Worm (Caenorhabditis elegans) whole organism, early embryonic: ENCODE data around the gene F55G1.6.

Experiments
- aly-1 ChIP-seq: sonication (generic microtip); optimal IDR thresholded peaks from 2 replicates; lab custom pipeline; 2016; ENCODE audit warnings: missing genetic modification characterization, missing compliant biosample characterization
- tra-4 ChIP-seq: sonication (generic microtip); optimal IDR thresholded peaks from 2 replicates; lab custom pipeline; 2017; ENCODE audit warnings: missing genetic modification characterization, missing compliant biosample characterization

- TF ChIP-seq aly-1 (tag; lab: Kevin White, UChicago) (no peak), tra-4 (tag; lab: Kevin White, UChicago) (no peak)
These were observed 49.1 kb upstream of the F55G1.6 start, which contains the start of gene unc-82 for ce11 chrIV:7424198-7424597.
